Worm (Caenorhabditis elegans): Measurements from ENCODE around the gene ZK1073.2.

DNA sequence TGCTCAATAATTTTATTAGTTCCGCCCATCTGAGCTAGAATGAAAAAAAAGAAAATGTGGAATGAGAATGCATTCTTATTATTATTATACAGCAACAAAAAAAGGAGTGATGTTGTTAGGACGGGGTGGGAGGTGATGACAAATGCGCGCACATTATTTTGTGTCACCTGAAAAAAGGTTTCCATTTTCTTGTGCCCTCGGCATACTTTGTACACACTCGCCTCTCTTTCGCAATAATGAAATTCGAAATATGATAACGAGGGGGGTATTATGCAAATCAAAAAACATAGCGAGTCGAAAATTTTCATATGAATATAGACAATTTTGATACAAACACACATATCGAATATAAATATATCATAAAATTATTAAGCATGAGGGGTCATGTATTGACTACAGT, 55.9 kb downstream of the ZK1073.2 start:
- TF ChIP-seq unc-62 (GFP tag; optimal IDR thresholded peaks at IDR 0.05) (no peak), ceh-43 (GFP tag; optimal IDR thresholded peaks at IDR 0.05) (no peak), blmp-1 (tag; optimal IDR thresholded peaks at IDR 0.05) (no peak), unc-39 (tag; optimal IDR thresholded peaks at IDR 0.05) (no peak), ztf-11 (tag; optimal IDR thresholded peaks at IDR 0.05) (no peak), nhr-28 (tag; optimal IDR thresholded peaks at IDR 0.05) (no peak), flh-1 (GFP tag; optimal IDR thresholded peaks at IDR 0.05) (no peak), mab-5 (tag; optimal IDR thresholded peaks at IDR 0.05) (no peak), nhr-2 (tag; optimal IDR thresholded peaks at IDR 0.05) (no peak), ceh-83 (GFP tag; optimal IDR thresholded peaks at IDR 0.05) (no peak), elt-3 (tag; optimal IDR thresholded peaks at IDR 0.05) (no peak), lsy-2 (tag; optimal IDR thresholded peaks at IDR 0.05) (no peak)

Measured in whole organism, mixed stage, embryonic.